Fruit fly (Drosophila melanogaster) whole organism: ENCODE data around the gene Dyro.

Experiments
- CG8478 ChIP-seq: fragments of >200 bp; optimal IDR thresholded peaks from 2 replicates; lab custom pipeline; 2018; ENCODE audit warnings: inconsistent platforms
- Dll ChIP-seq: fragments of >200 bp; optimal IDR thresholded peaks from 2 replicates; lab custom pipeline; 2017
- EcR ChIP-seq, 2 experiments: fragments of >200 bp; optimal IDR thresholded peaks; 2 replicates each; lab custom pipeline; 2017; ENCODE audit warnings: missing biosample characterization in 2 of 2, missing genetic modification characterization in 2 of 2, missing genetic modification reagents in 2 of 2
- pan ChIP-seq: fragments of >200 bp; optimal IDR thresholded peaks from 2 replicates; lab custom pipeline; 2017
- psq ChIP-seq: fragments of >200 bp; optimal IDR thresholded peaks from 2 replicates; lab custom pipeline; 2017
- usp ChIP-seq: fragments of >200 bp; optimal IDR thresholded peaks from 2 replicates; lab custom pipeline; 2017; ENCODE audit warnings: missing biosample characterization, missing genetic modification characterization, mixed read lengths

Gene Dyro

DNA sequence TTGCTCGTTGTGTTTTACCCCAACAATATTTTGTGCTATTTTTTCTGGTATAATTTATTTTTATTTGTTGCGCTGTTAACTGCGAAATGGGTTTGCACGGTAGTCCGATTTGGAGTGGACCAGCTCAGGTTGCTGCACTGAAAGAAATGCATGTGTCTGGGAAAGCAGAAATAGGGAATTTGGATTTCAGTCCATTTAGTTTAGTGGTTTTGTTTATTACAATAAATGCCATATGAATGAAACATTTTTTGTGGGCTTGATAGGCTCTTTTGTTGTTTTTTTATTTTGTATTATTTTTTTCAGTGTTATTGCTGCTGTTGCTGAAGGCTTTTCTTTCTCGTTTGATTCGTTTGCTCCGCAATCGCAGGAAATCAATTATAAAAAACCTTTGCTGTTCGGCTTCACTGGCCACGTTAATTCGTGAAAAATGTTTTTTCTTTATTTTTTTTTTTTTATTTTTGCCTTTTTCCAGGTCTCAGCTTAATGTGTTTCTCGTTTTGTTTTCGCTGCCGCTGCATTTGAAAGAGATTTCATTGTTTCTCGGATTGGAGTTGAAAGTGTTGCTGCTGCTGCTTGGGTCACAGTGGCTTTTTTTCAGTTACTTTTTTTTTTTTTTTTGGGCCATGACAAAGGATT lies 30.1 kb upstream of the Dyro start:
- no peak for TF ChIP-seq psq

DNA sequence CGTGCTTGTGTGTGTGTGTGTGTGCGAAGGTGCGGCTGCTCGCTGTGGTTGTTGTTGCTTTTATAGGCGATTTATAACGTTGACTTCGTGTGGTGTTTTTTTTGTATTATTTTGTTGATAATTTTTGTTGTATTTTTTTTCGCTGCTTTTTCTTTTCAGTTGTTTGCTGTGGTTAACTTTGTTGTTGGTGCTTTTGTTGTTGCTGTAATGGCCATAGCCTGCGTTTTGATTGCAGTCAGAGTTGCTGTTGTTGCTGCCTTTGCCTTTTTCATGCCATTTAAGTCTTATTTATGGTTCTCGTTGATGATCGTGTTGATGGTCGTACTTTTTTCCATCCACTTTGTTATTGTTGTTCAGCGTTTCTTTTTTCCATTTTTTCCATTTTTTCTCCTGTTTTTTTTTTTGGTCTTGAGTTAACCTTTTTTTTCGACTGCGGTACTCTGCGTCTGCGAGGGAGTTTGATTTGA lies 28.9 kb upstream of the Dyro start:
- no peak for TF ChIP-seq CG8478
- TF ChIP-seq usp = no peak
- no peak for TF ChIP-seq EcR (GFP tag; optimal IDR thresholded peaks at IDR 0.05; lab: Kevin White, UChicago)
- no peak for TF ChIP-seq psq
- TF ChIP-seq pan (lab: Kevin White, UChicago) = no peak
- no peak for TF ChIP-seq Dll (lab: Kevin White, UChicago)

dm6 chr3L:11323896-11324278 lies 28.2 kb upstream of the Dyro start:
- TF ChIP-seq usp = no peak
- TF ChIP-seq pan (lab: Kevin White, UChicago) = peak; percentile 88
- no peak for TF ChIP-seq psq

- TF ChIP-seq Dll (lab: Kevin White, UChicago) (no peak), psq (no peak), EcR (GFP tag; optimal IDR thresholded peaks at IDR 0.05; lab: Kevin White, UChicago) (no peak), usp (no peak), CG8478 (no peak), pan (lab: Kevin White, UChicago) (no peak)
Observed at dm6 chr3L:11323221-11323895, 27.6 kb upstream of the Dyro start.

dm6 chr3L:11322148-11323093 lies 26.7 kb upstream of the Dyro start:
- TF ChIP-seq psq (no peak), usp (no peak), Dll (lab: Kevin White, UChicago) (no peak), CG8478 (no peak), EcR (GFP tag; optimal IDR thresholded peaks at IDR 0.05; lab: Kevin White, UChicago) (no peak), pan (lab: Kevin White, UChicago) (no peak)

dm6 chr3L:11321619-11322018 lies 25.9 kb upstream of the Dyro start, which contains the start of gene CG6168:
Gene CG6168, minus strand, starts transcription at chr3L:11321719.
- TF ChIP-seq psq = no peak
- no peak for TF ChIP-seq pan (lab: Kevin White, UChicago)
- TF ChIP-seq usp = no peak
- TF ChIP-seq CG8478 = no peak
- no peak for TF ChIP-seq EcR (GFP tag; optimal IDR thresholded peaks at IDR 0.05; lab: Kevin White, UChicago)
- no peak for TF ChIP-seq Dll (lab: Kevin White, UChicago)

dm6 chr3L:11320124-11320523 lies 24.4 kb upstream of the Dyro start:
- TF ChIP-seq psq = no peak
- no peak for TF ChIP-seq usp
- no peak for TF ChIP-seq EcR (GFP tag; optimal IDR thresholded peaks at IDR 0.05; lab: Kevin White, UChicago)
- no peak for TF ChIP-seq pan (lab: Kevin White, UChicago)
- TF ChIP-seq Dll (lab: Kevin White, UChicago) = no peak
- no peak for TF ChIP-seq CG8478

DNA sequence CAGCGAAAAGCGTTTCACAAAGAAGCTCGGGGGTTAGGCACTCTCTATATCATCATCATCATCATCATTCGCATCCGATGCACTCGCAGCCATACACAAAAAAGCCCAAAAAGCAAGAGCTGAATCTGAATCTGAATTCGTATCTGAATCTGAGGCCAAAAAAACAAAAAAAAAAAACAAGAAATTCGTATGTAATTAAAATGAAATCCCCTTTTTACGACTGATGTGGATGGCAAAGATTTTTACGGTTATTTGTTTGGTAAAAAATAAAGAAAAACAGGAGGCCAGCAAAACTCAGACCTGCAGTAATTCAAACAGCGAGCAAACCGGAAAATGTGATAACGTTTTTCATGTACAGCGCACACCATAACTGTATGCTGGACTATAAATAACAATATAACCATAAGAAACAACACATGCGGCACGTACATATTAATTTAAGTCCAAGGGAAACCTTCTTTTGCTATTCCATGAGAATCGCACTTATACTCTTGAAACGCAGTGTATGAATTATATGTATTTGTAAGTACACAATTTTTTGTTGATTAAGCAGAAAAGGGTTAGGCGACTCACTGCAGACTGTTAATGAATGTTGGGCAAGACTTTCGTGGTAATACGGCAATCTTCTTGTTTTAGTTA lies 22.9 kb upstream of the Dyro start:
- TF ChIP-seq EcR (GFP tag; optimal IDR thresholded peaks at IDR 0.05; lab: Kevin White, UChicago) = no peak
- TF ChIP-seq psq = no peak

dm6 chr3L:11317464-11317863 lies 21.7 kb upstream of the Dyro start:
- TF ChIP-seq CG8478 (no peak), Dll (lab: Kevin White, UChicago) (no peak), pan (lab: Kevin White, UChicago) (no peak), EcR (GFP tag; optimal IDR thresholded peaks at IDR 0.05; lab: Kevin White, UChicago) (no peak), psq (no peak), usp (no peak)

DNA sequence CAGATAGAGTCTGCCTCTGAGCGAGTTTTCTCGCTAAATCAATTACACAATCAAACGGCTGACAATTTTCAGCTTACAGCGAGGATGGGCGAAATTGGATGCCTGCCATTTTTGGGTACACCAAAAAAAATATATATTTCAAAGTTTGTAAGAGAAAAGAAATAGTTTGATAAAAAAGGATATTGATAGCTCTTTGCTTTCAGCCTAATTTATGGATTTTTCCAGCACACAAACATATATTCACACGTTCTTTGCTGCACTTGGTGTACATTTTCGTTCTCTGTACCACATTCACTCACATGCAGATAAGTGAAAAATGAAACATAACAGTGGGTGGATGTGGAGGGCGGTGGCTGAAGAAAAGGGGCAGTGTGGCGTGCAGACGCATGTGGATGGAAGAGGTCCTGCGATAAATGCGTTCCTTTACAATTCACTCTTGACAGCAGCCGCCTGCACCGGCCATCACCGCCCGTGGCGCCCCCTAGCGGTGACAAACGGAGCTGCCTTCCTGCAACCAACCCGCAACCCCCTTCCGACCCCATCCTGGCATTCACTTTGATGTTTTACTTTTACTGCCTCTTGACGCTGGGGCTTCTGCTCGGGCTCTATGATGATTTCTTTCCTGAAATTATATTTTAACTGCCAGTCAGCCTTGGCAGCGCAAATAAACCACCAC lies 19.3 kb upstream of the Dyro start:
- TF ChIP-seq Dll (lab: Kevin White, UChicago) (no peak), psq (no peak), usp (no peak), CG8478 (no peak), pan (lab: Kevin White, UChicago) (no peak), EcR (GFP tag; optimal IDR thresholded peaks at IDR 0.05; lab: Kevin White, UChicago) (no peak)

dm6 chr3L:11312698-11313097 lies 17.0 kb upstream of the Dyro start:
- TF ChIP-seq psq (no peak), CG8478 (no peak), pan (lab: Kevin White, UChicago) (no peak), EcR (GFP tag; optimal IDR thresholded peaks at IDR 0.05; lab: Kevin White, UChicago) (no peak), Dll (lab: Kevin White, UChicago) (no peak), usp (no peak)

dm6 chr3L:11311447-11311846 lies 15.7 kb upstream of the Dyro start, which contains the start of gene CG7573:
Gene CG7573, plus strand, starts transcription at chr3L:11311747.
- TF ChIP-seq CG8478 = no peak
